Worm (Caenorhabditis elegans) whole organism, L3 larva: ENCODE results near the gene F31B9.7.

Source experiments
- ZK546.5 ChIP-seq: sonication (generic microtip); optimal IDR thresholded peaks from 2 replicates; lab custom pipeline; 2017; ENCODE audit warnings: missing biosample characterization, missing genetic modification characterization
- fos-1 ChIP-seq: fragments of 150-350 bp; optimal IDR thresholded peaks from 2 replicates; lab custom pipeline; 2014; ENCODE audit warnings: missing biosample characterization, missing genetic modification characterization
- lin-15B ChIP-seq: fragments of 150-350 bp; optimal IDR thresholded peaks from 2 replicates; lab custom pipeline; 2014; ENCODE audit warnings: missing biosample characterization, missing genetic modification characterization
- mdl-1 ChIP-seq: fragments of 150-350 bp; optimal IDR thresholded peaks from 2 replicates; lab custom pipeline; 2014; ENCODE audit warnings: missing biosample characterization, missing genetic modification characterization
- nhr-25 ChIP-seq: sonication (generic microtip); optimal IDR thresholded peaks from 2 replicates; lab custom pipeline; 2017; ENCODE audit warnings: missing biosample characterization, missing genetic modification characterization
- nhr-28 ChIP-seq: fragments of 150-350 bp; optimal IDR thresholded peaks from 2 replicates; lab custom pipeline; 2014; ENCODE audit warnings: missing biosample characterization, missing genetic modification characterization
- nhr-77 ChIP-seq: fragments of 150-350 bp; optimal IDR thresholded peaks from 2 replicates; lab custom pipeline; 2014; ENCODE audit warnings: missing biosample characterization, missing genetic modification characterization
- snpc-4 ChIP-seq: fragments of 150-350 bp; optimal IDR thresholded peaks from 2 replicates; lab custom pipeline; 2014; ENCODE audit warnings: missing biosample characterization, missing genetic modification characterization
- ztf-11 ChIP-seq: fragments of 150-350 bp; optimal IDR thresholded peaks from 2 replicates; lab custom pipeline; 2014; ENCODE audit warnings: missing biosample characterization, missing genetic modification characterization

- TF ChIP-seq nhr-77, result no peak
- no peak for TF ChIP-seq nhr-25
- TF ChIP-seq nhr-28 (tag; lab: Kevin White, UChicago), result no peak
- TF ChIP-seq fos-1, result no peak
- TF ChIP-seq mdl-1 (tag; lab: Kevin White, UChicago), result no peak
- TF ChIP-seq snpc-4 (tag; lab: Kevin White, UChicago), result no peak
- no peak for TF ChIP-seq ZK546.5
- no peak for TF ChIP-seq ztf-11 (tag; lab: Kevin White, UChicago)
- no peak for TF ChIP-seq lin-15B
These were observed 35.0 kb upstream of the F31B9.7 start for ce11 chrX:15884478-15884877.
